Fruit fly (Drosophila melanogaster) whole organism, embryonic: ENCODE measurements around the gene Cad96Cb.

Experiments
- Aef1 ChIP-seq: fragments of 200-800 bp; sonication (Bioruptor generic); IDR thresholded peaks from 3 replicates; pipeline ENCODE4 v1.3.6; 2022; ENCODE audit warnings: missing biosample characterization, missing genetic modification characterization
- Awh ChIP-seq: fragments of 200-800 bp; sonication (Bioruptor generic); IDR thresholded peaks from 2 replicates; pipeline ENCODE4, ENCODE4 v1.3.6; 2022; ENCODE audit warnings: missing biosample characterization, missing genetic modification characterization
- CG10209 ChIP-seq: fragments of 200-800 bp; sonication (Bioruptor generic); optimal IDR thresholded peaks from 3 replicates; lab custom pipeline; 2017; ENCODE audit warnings: missing biosample characterization, mild to moderate bottlenecking, missing genetic modification characterization, missing genetic modification reagents
- CG10267 ChIP-seq: fragments of 200-800 bp; sonication (Bioruptor generic); optimal IDR thresholded peaks from 2 replicates; lab custom pipeline; 2018; ENCODE audit warnings: missing biosample characterization, mild to moderate bottlenecking, missing genetic modification characterization, moderate library complexity
- CG10654 ChIP-seq: fragments of 200-800 bp; sonication (Bioruptor generic); optimal IDR thresholded peaks from 2 replicates; lab custom pipeline; 2016; ENCODE audit warnings: missing biosample characterization, missing genetic modification characterization
- CG11696 ChIP-seq: fragments of 200-800 bp; sonication (Bioruptor generic); IDR thresholded peaks from 2 replicates; pipeline ENCODE4 v1.3.6; 2022; ENCODE audit warnings: missing biosample characterization, missing genetic modification characterization
- CG14965 ChIP-seq: fragments of 200-800 bp; sonication (Bioruptor generic); optimal IDR thresholded peaks from 2 replicates; lab custom pipeline; 2016; ENCODE audit warnings: missing biosample characterization, missing genetic modification characterization, borderline replicate concordance
- CG16813 ChIP-seq: fragments of 200-800 bp; sonication (Bioruptor generic); IDR thresholded peaks from 3 replicates; pipeline ENCODE4 v1.3.6; 2022; ENCODE audit warnings: missing biosample characterization, missing genetic modification characterization; ENCODE audit not compliant: partially characterized antibody
- CG30431 ChIP-seq: fragments of 200-800 bp; sonication (Bioruptor generic); optimal IDR thresholded peaks from 2 replicates; lab custom pipeline; 2017; ENCODE audit warnings: missing biosample characterization, missing genetic modification characterization
- CG3163 ChIP-seq: fragments of 200-800 bp; sonication (Bioruptor generic); optimal IDR thresholded peaks from 3 replicates; lab custom pipeline; 2016; ENCODE audit warnings: missing biosample characterization, missing genetic modification characterization
- CG3847 ChIP-seq: fragments of 200-800 bp; sonication (Bioruptor generic); IDR thresholded peaks from 2 replicates; pipeline ENCODE4 v1.3.6; 2022; ENCODE audit warnings: missing biosample characterization, missing genetic modification characterization
- CG4730 ChIP-seq: fragments of 200-800 bp; sonication (Bioruptor generic); IDR thresholded peaks from 2 replicates; pipeline ENCODE4 v1.3.6; 2022; ENCODE audit warnings: missing biosample characterization, missing genetic modification characterization
- CG6272 ChIP-seq: fragments of 200-800 bp; sonication (Bioruptor generic); IDR thresholded peaks from 2 replicates; pipeline ENCODE4 v1.3.6; 2022; ENCODE audit warnings: missing biosample characterization, missing genetic modification characterization
- CG7745 ChIP-seq: fragments of 200-800 bp; sonication (Bioruptor generic); optimal IDR thresholded peaks from 2 replicates; lab custom pipeline; 2018; ENCODE audit warnings: missing biosample characterization, mild to moderate bottlenecking, missing genetic modification characterization, moderate library complexity
- CG7928 ChIP-seq: fragments of 200-800 bp; sonication (Bioruptor generic); optimal IDR thresholded peaks from 2 replicates; lab custom pipeline; 2017; ENCODE audit warnings: missing biosample characterization, mild to moderate bottlenecking, missing genetic modification characterization
- CG9215 ChIP-seq: fragments of 200-800 bp; sonication (Bioruptor generic); IDR thresholded peaks from 2 replicates; pipeline ENCODE4 v1.3.6; 2022; ENCODE audit warnings: missing biosample characterization, missing genetic modification characterization
- CTCF ChIP-seq: fragments of 200-800 bp; sonication (Bioruptor generic); optimal IDR thresholded peaks from 2 replicates; lab custom pipeline; 2017; ENCODE audit warnings: missing biosample characterization, mild to moderate bottlenecking, missing genetic modification characterization, moderate library complexity
- D19A ChIP-seq: fragments of 200-800 bp; optimal IDR thresholded peaks from 3 replicates; lab custom pipeline; 2019; ENCODE audit warnings: missing biosample characterization, mild to moderate bottlenecking, missing genetic modification characterization, moderate library complexity
- D19B ChIP-seq: fragments of 200-800 bp; sonication (Bioruptor generic); optimal IDR thresholded peaks from 2 replicates; lab custom pipeline; 2017; ENCODE audit warnings: missing biosample characterization, mild to moderate bottlenecking, missing genetic modification characterization
- ERR ChIP-seq: fragments of 200-800 bp; sonication (Bioruptor generic); optimal IDR thresholded peaks from 2 replicates; lab custom pipeline; 2016; ENCODE audit warnings: missing biosample characterization, missing genetic modification characterization
- Elba2 ChIP-seq: fragments of 200-800 bp; sonication (Bioruptor generic); optimal IDR thresholded peaks from 3 replicates; lab custom pipeline; 2016; ENCODE audit warnings: missing biosample characterization, missing genetic modification characterization
- Hey ChIP-seq: fragments of 200-800 bp; sonication (Bioruptor generic); optimal IDR thresholded peaks from 3 replicates; lab custom pipeline; 2018; ENCODE audit warnings: missing biosample characterization, mild to moderate bottlenecking, missing genetic modification characterization
- Hr78 ChIP-seq, 2 experiments: fragments of 200-800 bp in 1 of 2; fragments of >200 bp in 1 of 2; sonication (Bioruptor generic) in 1 of 2; optimal IDR thresholded peaks; 2 replicates each; lab custom pipeline; 2017 to 2019; ENCODE audit warnings: missing biosample characterization in 2 of 2, missing genetic modification characterization in 2 of 2, mild to moderate bottlenecking in 1 of 2, moderate library complexity in 1 of 2
- Jarid2 ChIP-seq: fragments of 200-800 bp; sonication (Bioruptor generic); optimal IDR thresholded peaks from 3 replicates; lab custom pipeline; 2017; ENCODE audit warnings: mild to moderate bottlenecking, missing biosample characterization, missing genetic modification reagents, missing genetic modification characterization
- MTF-1 ChIP-seq: fragments of 200-800 bp; sonication (Bioruptor generic); optimal IDR thresholded peaks from 2 replicates; lab custom pipeline; 2018; ENCODE audit warnings: missing biosample characterization, mild to moderate bottlenecking, missing genetic modification characterization, borderline replicate concordance
- Mrtf ChIP-seq: fragments of 200-800 bp; sonication (Bioruptor generic); IDR thresholded peaks from 3 replicates; pipeline ENCODE4 v1.3.6; 2022; ENCODE audit warnings: missing biosample characterization, missing genetic modification characterization
- Nf-YB ChIP-seq: fragments of 200-800 bp; sonication (Bioruptor generic); optimal IDR thresholded peaks from 3 replicates; lab custom pipeline; 2019; ENCODE audit warnings: missing biosample characterization, mild to moderate bottlenecking, missing genetic modification characterization, moderate library complexity
- Ptx1 ChIP-seq: fragments of 200-800 bp; sonication (Bioruptor generic); IDR thresholded peaks from 2 replicates; pipeline ENCODE4 v1.3.6; 2022; ENCODE audit warnings: missing biosample characterization, missing genetic modification characterization
- Ravus ChIP-seq: fragments of 200-800 bp; sonication (Bioruptor generic); IDR thresholded peaks from 2 replicates; pipeline ENCODE4 v1.3.6; 2022; ENCODE audit warnings: missing biosample characterization, missing genetic modification characterization
- Tbp ChIP-seq: fragments of >200 bp; optimal IDR thresholded peaks from 2 replicates; lab custom pipeline; 2018; ENCODE audit warnings: missing biosample characterization, missing genetic modification characterization
- amos ChIP-seq: fragments of 200-800 bp; sonication (Bioruptor generic); IDR thresholded peaks from 2 replicates; pipeline ENCODE4 v1.3.6; 2022; ENCODE audit warnings: missing biosample characterization, missing genetic modification characterization; ENCODE audit not compliant: partially characterized antibody
- ap ChIP-seq: fragments of 200-800 bp; sonication (Bioruptor generic); IDR thresholded peaks from 2 replicates; pipeline ENCODE4 v1.3.6; 2022; ENCODE audit warnings: missing biosample characterization, missing genetic modification characterization
- ato ChIP-seq: fragments of 200-800 bp; sonication (Bioruptor generic); IDR thresholded peaks from 2 replicates; pipeline ENCODE4 v1.3.6; 2022; ENCODE audit warnings: missing biosample characterization, missing genetic modification characterization; ENCODE audit not compliant: partially characterized antibody
- bab2 ChIP-seq: fragments of 200-800 bp; sonication (Bioruptor generic); optimal IDR thresholded peaks from 2 replicates; lab custom pipeline; 2016; ENCODE audit warnings: missing biosample characterization, missing genetic modification characterization
- crc ChIP-seq: fragments of 200-800 bp; sonication (Bioruptor generic); optimal IDR thresholded peaks from 2 replicates; lab custom pipeline; 2016; ENCODE audit warnings: missing biosample characterization, missing genetic modification characterization
- crp ChIP-seq, 2 experiments: fragments of 200-800 bp; sonication (Bioruptor generic); optimal IDR thresholded peaks; 2 replicates in 1 of 2; 3 replicates in 1 of 2; lab custom pipeline; 2017; ENCODE audit warnings: missing biosample characterization in 2 of 2, missing genetic modification characterization in 2 of 2, mild to moderate bottlenecking in 1 of 2, moderate library complexity in 1 of 2
- cwo ChIP-seq: fragments of 200-800 bp; sonication (Bioruptor generic); optimal IDR thresholded peaks from 3 replicates; lab custom pipeline; 2017; ENCODE audit warnings: missing biosample characterization, missing genetic modification characterization, mild to moderate bottlenecking, moderate library complexity, missing genetic modification reagents
- disco-r ChIP-seq: fragments of 200-800 bp; sonication (Bioruptor generic); optimal IDR thresholded peaks from 2 replicates; lab custom pipeline; 2016; ENCODE audit warnings: missing biosample characterization, missing genetic modification characterization
- kay ChIP-seq: fragments of 200-800 bp; sonication (Bioruptor generic); optimal IDR thresholded peaks from 2 replicates; lab custom pipeline; 2016; ENCODE audit warnings: missing biosample characterization, missing genetic modification characterization
- pros ChIP-seq: fragments of 200-800 bp; sonication (Bioruptor generic); optimal IDR thresholded peaks from 3 replicates; lab custom pipeline; 2019; ENCODE audit warnings: missing biosample characterization, mild to moderate bottlenecking, missing genetic modification characterization, moderate library complexity
- ranshi ChIP-seq: fragments of 200-800 bp; sonication (Bioruptor generic); IDR thresholded peaks from 2 replicates; pipeline ENCODE4 v1.3.6; 2022; ENCODE audit warnings: missing biosample characterization, missing genetic modification characterization
- sens ChIP-seq: fragments of 200-800 bp; sonication (Bioruptor generic); peaks from one replicate; lab custom pipeline; 2016; ENCODE audit warnings: missing biosample characterization, missing genetic modification characterization
- stwl ChIP-seq: fragments of 200-800 bp; sonication (Bioruptor generic); optimal IDR thresholded peaks from 3 replicates; lab custom pipeline; 2018; ENCODE audit warnings: missing biosample characterization, mild to moderate bottlenecking, missing genetic modification characterization, moderate library complexity
- tgo ChIP-seq: fragments of 200-800 bp; sonication (Bioruptor generic); IDR thresholded peaks from 3 replicates; pipeline ENCODE4 v1.3.6; 2022; ENCODE audit warnings: missing biosample characterization, missing genetic modification characterization
- twi ChIP-seq: fragments of 200-800 bp; optimal IDR thresholded peaks from 2 replicates; lab custom pipeline; 2019; ENCODE audit warnings: missing biosample characterization, mild to moderate bottlenecking, missing genetic modification characterization, moderate library complexity
- tx ChIP-seq: fragments of 200-800 bp; sonication (Bioruptor generic); optimal IDR thresholded peaks from 2 replicates; lab custom pipeline; 2016; ENCODE audit warnings: missing biosample characterization, missing genetic modification characterization
- vnd ChIP-seq: fragments of 200-800 bp; sonication (Bioruptor generic); IDR thresholded peaks from 3 replicates; pipeline ENCODE4 v1.3.6; 2022; ENCODE audit warnings: missing biosample characterization, missing genetic modification characterization; ENCODE audit not compliant: partially characterized antibody
- zen ChIP-seq: fragments of 200-800 bp; sonication (Bioruptor generic); optimal IDR thresholded peaks from 3 replicates; lab custom pipeline; 2018; ENCODE audit warnings: missing biosample characterization, mild to moderate bottlenecking, missing genetic modification characterization, moderate library complexity

Cad96Cb gene

dm6 chr3R:25258628-25259240, 26.6 kb upstream of the Cad96Cb start, which contains the start of gene CG11857 (continued):
- TF ChIP-seq zen (tag; lab: Kevin White, UChicago), result peak; percentile 99
- TF ChIP-seq tgo (GFP tag; lab: Robert Waterston, UW), result peak; percentile 99
- peak; percentile 55 for TF ChIP-seq CG14965 (GFP tag; lab: Kevin White, UChicago)
- peak; percentile 97 for TF ChIP-seq CG10209
- TF ChIP-seq Mrtf (GFP tag; lab: Robert Waterston, UW), result peak; percentile 99
- peak in 1 of 2 experiments; percentile 72 for TF ChIP-seq crp (GFP tag; optimal IDR thresholded peaks at IDR 0.05; lab: Kevin White, UChicago)
- peak; percentile 90 for TF ChIP-seq D19B
- TF ChIP-seq Elba2, result peak; percentile 90
- TF ChIP-seq CG6272 (GFP tag; lab: Robert Waterston, UW), result peak; percentile 99
- peak; percentile 95 for TF ChIP-seq crc (GFP tag; lab: Kevin White, UChicago)
- TF ChIP-seq CG9215, result peak; percentile 99
- peak; percentile 99 for TF ChIP-seq Ptx1 (GFP tag; lab: Robert Waterston, UW)
- peak; percentile 92 for TF ChIP-seq D19A (tag; lab: Kevin White, UChicago)
- peak; percentile 91 for TF ChIP-seq stwl
- TF ChIP-seq CG3847 (GFP tag; lab: Robert Waterston, UW), result peak; percentile 99
- TF ChIP-seq twi (tag; lab: Kevin White, UChicago), result peak; percentile 96
- peak; percentile 97 for TF ChIP-seq CG10654 (GFP tag; lab: Kevin White, UChicago)
- TF ChIP-seq ERR (GFP tag; lab: Kevin White, UChicago), result peak; percentile 95
- peak; percentile 89 for TF ChIP-seq CG11696 (GFP tag; lab: Robert Waterston, UW)
- TF ChIP-seq CG7745 (tag; lab: Kevin White, UChicago), result peak; percentile 76
- TF ChIP-seq CG7928 (GFP tag; lab: Kevin White, UChicago), result peak; percentile 98
- TF ChIP-seq ato (GFP tag; lab: Robert Waterston, UW), result peak; percentile 96
- peak; percentile 87 for TF ChIP-seq CG3163 (GFP tag; lab: Kevin White, UChicago)
- peak; percentile 100 for TF ChIP-seq vnd (GFP tag; lab: Robert Waterston, UW)
- peak; percentile 80 for TF ChIP-seq Nf-YB (GFP tag; lab: Kevin White, UChicago)
- peak; percentile 95 for TF ChIP-seq Ravus (GFP tag; lab: Robert Waterston, UW)
- TF ChIP-seq Awh (GFP tag; lab: Robert Waterston, UW), result peak; percentile 97
- TF ChIP-seq bab2 (GFP tag; lab: Kevin White, UChicago), result peak; percentile 98
- peak; percentile 96 for TF ChIP-seq tx (GFP tag; lab: Kevin White, UChicago)
- no peak for TF ChIP-seq Hr78 (GFP tag; optimal IDR thresholded peaks at IDR 0.05; lab: Kevin White, UChicago)
- TF ChIP-seq CG4730 (GFP tag; lab: Robert Waterston, UW), result peak; percentile 99
- peak; percentile 100 for TF ChIP-seq CG16813 (GFP tag; lab: Robert Waterston, UW)
- TF ChIP-seq CTCF (GFP tag; lab: Kevin White, UChicago), result peak; percentile 59
- no peak for TF ChIP-seq Tbp (GFP tag; lab: Kevin White, UChicago)
- TF ChIP-seq amos (GFP tag; lab: Robert Waterston, UW), result peak; percentile 98
- TF ChIP-seq Aef1 (GFP tag; lab: Robert Waterston, UW), result peak; percentile 99
- peak; percentile 94 for TF ChIP-seq CG10267 (tag; lab: Kevin White, UChicago)
- TF ChIP-seq Hey (tag; lab: Kevin White, UChicago), result peak; percentile 87
- TF ChIP-seq kay, result peak; percentile 98
- peak; percentile 100 for TF ChIP-seq sens
- TF ChIP-seq CG30431, result peak; percentile 97
- peak; percentile 97 for TF ChIP-seq ap (GFP tag; lab: Robert Waterston, UW)
- peak; percentile 93 for TF ChIP-seq disco-r (GFP tag; lab: Kevin White, UChicago)
- peak; percentile 8 for TF ChIP-seq pros (GFP tag; lab: Kevin White, UChicago)
- peak; percentile 99 for TF ChIP-seq ranshi
- peak; percentile 90 for TF ChIP-seq cwo (GFP tag; lab: Kevin White, UChicago)
- TF ChIP-seq Jarid2 (GFP tag; lab: Kevin White, UChicago), result peak; percentile 84
- peak; percentile 91 for TF ChIP-seq MTF-1
